Worm (Caenorhabditis elegans): Measurements from ENCODE around the gene F58E6.13.

F58E6.13 gene

ce11 chrV:9744934-9745333, at the start of gene F58E6.13:
F58E6.13 (plus strand) TSS chrV:9745234.
- TF ChIP-seq F37B4.10 (GFP tag; IDR thresholded peaks at IDR 0.05) (no peak), zim-3 (tag; optimal IDR thresholded peaks at IDR 0.05) (peak; percentile 17)

ce11 chrV:9696715-9697114, 48.3 kb upstream of the F58E6.13 start, which contains the start of gene her-1:
her-1 (plus strand) TSS chrV:9697015.
- no peak for TF ChIP-seq aptf-2 (GFP tag; conservative IDR thresholded peaks at IDR 0.05)

- TF ChIP-seq F10E7.11 (tag; optimal IDR thresholded peaks at IDR 0.05) (no peak), cebp-1 (GFP tag; IDR thresholded peaks at IDR 0.05) (no peak), cebp-1 (tag; optimal IDR thresholded peaks at IDR 0.05) (no peak), lir-1 (GFP tag; conservative IDR thresholded peaks at IDR 0.05) (no peak), ztf-28 (GFP tag; IDR thresholded peaks at IDR 0.05) (no peak), repo-1 (tag; optimal IDR thresholded peaks at IDR 0.05) (no peak), F57A8.1 (GFP tag; optimal IDR thresholded peaks at IDR 0.05) (no peak), lin-35 (GFP tag; optimal IDR thresholded peaks at IDR 0.05) (no peak)
Observed at ce11 chrV:9699216-9699615, 45.8 kb upstream of the F58E6.13 start.

ce11 chrV:9701861-9702260, 43.2 kb upstream of the F58E6.13 start:
- peak; percentile 10 for TF ChIP-seq nhr-80 (tag; optimal IDR thresholded peaks at IDR 0.05)
- TF ChIP-seq hrde-1 (tag; optimal IDR thresholded peaks at IDR 0.05; ENCODE audit: borderline replicate concordance): no peak
- TF ChIP-seq lag-1 (GFP tag; IDR thresholded peaks at IDR 0.05): no peak

DNA sequence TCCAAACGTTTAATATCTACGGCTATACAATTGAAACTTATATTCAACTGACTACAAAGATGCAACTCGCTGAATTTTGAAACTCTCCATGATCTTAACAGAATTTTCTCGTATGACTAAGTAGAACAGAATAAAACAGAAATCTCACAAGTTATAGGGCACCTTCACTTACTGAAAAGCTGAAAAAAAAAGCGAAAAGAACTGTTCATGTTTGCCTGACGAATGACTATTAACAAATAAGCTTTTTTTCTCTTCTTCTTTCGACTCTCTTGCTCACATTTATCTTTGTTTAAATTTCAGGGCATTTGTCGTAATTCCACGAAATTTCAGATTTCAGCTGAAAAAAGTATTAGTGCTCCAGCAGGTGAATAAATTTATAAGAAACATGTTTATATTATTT, 42.3 kb upstream of the F58E6.13 start, which contains the start of gene xbx-6:
Gene xbx-6, plus strand, starts transcription at position 301 of the 400 bp plus-strand sequence.
- TF ChIP-seq F49E8.2 (tag; optimal IDR thresholded peaks at IDR 0.05; ENCODE audit: insufficient read depth): no peak
- no peak for TF ChIP-seq T26A5.8 (tag; optimal IDR thresholded peaks at IDR 0.05)
- TF ChIP-seq B0261.1 (tag; optimal IDR thresholded peaks at IDR 0.05): no peak

DNA sequence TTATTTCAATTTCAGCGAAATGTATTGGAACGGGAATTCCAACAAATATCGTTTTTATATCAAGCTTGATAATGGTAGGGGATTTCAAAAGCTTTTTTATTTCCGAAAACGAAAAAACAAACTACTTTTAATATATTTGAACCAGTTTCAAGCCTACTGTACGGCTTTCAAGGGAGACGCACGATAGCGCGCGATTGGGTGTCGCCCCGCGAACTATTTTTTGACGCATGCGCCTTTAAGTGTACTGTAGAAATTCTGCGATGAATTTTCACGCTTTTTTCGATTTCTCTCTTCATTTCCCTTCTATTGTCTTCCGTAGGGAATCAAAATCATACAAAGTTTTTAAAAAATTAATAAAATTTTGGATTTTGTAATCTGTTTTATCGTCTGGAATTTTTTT, 41.5 kb upstream of the F58E6.13 start:
- TF ChIP-seq lin-26 (GFP tag; IDR thresholded peaks at IDR 0.05) (no peak), hsf-1 (GFP tag; IDR thresholded peaks at IDR 0.05) (no peak), ztf-3 (GFP tag; optimal IDR thresholded peaks at IDR 0.05) (no peak), bed-1 (GFP tag; IDR thresholded peaks at IDR 0.05) (no peak), ceh-91 (GFP tag; IDR thresholded peaks at IDR 0.05) (peak; percentile 63), hlh-12 (tag; optimal IDR thresholded peaks at IDR 0.05) (no peak), madf-6 (GFP tag; IDR thresholded peaks at IDR 0.05) (peak; percentile 83), zfh-2 (GFP tag; conservative IDR thresholded peaks at IDR 0.05) (no peak), snpc-4 (GFP tag; optimal IDR thresholded peaks at IDR 0.05) (no peak), snpc-4 (tag; optimal IDR thresholded peaks at IDR 0.05) (no peak), hrde-1 (tag; optimal IDR thresholded peaks at IDR 0.05; ENCODE audit: borderline replicate concordance) (no peak), dpl-1 (GFP tag; optimal IDR thresholded peaks at IDR 0.05) (peak; percentile 43), unc-62 (GFP tag; optimal IDR thresholded peaks at IDR 0.05) (no peak), mxl-1 (tag; optimal IDR thresholded peaks at IDR 0.05) (no peak), hlh-26 (GFP tag; conservative IDR thresholded peaks at IDR 0.05) (no peak), tbp1 (GFP tag; optimal IDR thresholded peaks at IDR 0.05) (no peak), lin-35 (GFP tag; optimal IDR thresholded peaks at IDR 0.05) (no peak), ztf-25 (GFP tag; IDR thresholded peaks at IDR 0.05) (no peak), ceh-40 (GFP tag; IDR thresholded peaks at IDR 0.05) (no peak), C17E4.6 (GFP tag; IDR thresholded peaks at IDR 0.05) (no peak), xnd-1 (tag; optimal IDR thresholded peaks at IDR 0.05) (peak; percentile 42), ceh-79 (tag; optimal IDR thresholded peaks at IDR 0.05) (no peak), hmg-20 (GFP tag; IDR thresholded peaks at IDR 0.05) (no peak), lsy-27 (tag; optimal IDR thresholded peaks at IDR 0.05; ENCODE audit: borderline replicate concordance, insufficient read depth) (no peak), pha-4 (tag; optimal IDR thresholded peaks at IDR 0.05) (no peak), lag-1 (GFP tag; IDR thresholded peaks at IDR 0.05) (no peak), bed-2 (GFP tag; IDR thresholded peaks at IDR 0.05) (no peak)

All from whole organism, young adult.